Worm (Caenorhabditis elegans) whole organism, L3 larva: ENCODE results near the gene F29A7.4.

Experiments
- R02D3.7 ChIP-seq: fragments of 150-350 bp; optimal IDR thresholded peaks from 2 replicates; lab custom pipeline; 2014; ENCODE audit warnings: missing biosample characterization, missing genetic modification characterization
- ama-1 ChIP-seq: fragments of 150-350 bp; optimal IDR thresholded peaks from 2 replicates; lab custom pipeline; 2018
- elt-3 ChIP-seq, 3 experiments: fragments of 150-350 bp in 1 of 3; sonication (generic microtip) in 2 of 3; optimal IDR thresholded peaks; 2 replicates in 2 of 3; 4 replicates in 1 of 3; lab custom pipeline; 2014 to 2017; ENCODE audit warnings: missing biosample characterization in 3 of 3, missing genetic modification characterization in 3 of 3
- fos-1 ChIP-seq: fragments of 150-350 bp; optimal IDR thresholded peaks from 2 replicates; lab custom pipeline; 2014; ENCODE audit warnings: missing biosample characterization, missing genetic modification characterization
- jun-1 ChIP-seq: fragments of 150-350 bp; optimal IDR thresholded peaks from 2 replicates; lab custom pipeline; 2014; ENCODE audit warnings: missing biosample characterization, missing genetic modification reagents, missing genetic modification characterization
- mdl-1 ChIP-seq: fragments of 150-350 bp; optimal IDR thresholded peaks from 2 replicates; lab custom pipeline; 2014; ENCODE audit warnings: missing biosample characterization, missing genetic modification characterization
- nfya-1 ChIP-seq: sonication (generic microtip); optimal IDR thresholded peaks from 2 replicates; lab custom pipeline; 2017; ENCODE audit warnings: missing genetic modification characterization, mild to moderate bottlenecking, missing compliant biosample characterization, antibody characterized with exemption, moderate library complexity; ENCODE audit not compliant: insufficient read depth
- nhr-12 ChIP-seq: fragments of 150-350 bp; optimal IDR thresholded peaks from 2 replicates; lab custom pipeline; 2014; ENCODE audit warnings: missing biosample characterization, missing genetic modification characterization
- nhr-67 ChIP-seq: fragments of 150-350 bp; optimal IDR thresholded peaks from 2 replicates; lab custom pipeline; 2014; ENCODE audit warnings: missing biosample characterization, missing genetic modification characterization
- pha-4 ChIP-seq: fragments of 150-350 bp; optimal IDR thresholded peaks from 2 replicates; lab custom pipeline; 2014; ENCODE audit warnings: missing biosample characterization, missing genetic modification reagents, missing genetic modification characterization
- sea-2 ChIP-seq: fragments of 150-350 bp; sonication (generic microtip); optimal IDR thresholded peaks from 4 replicates; lab custom pipeline; 2014; ENCODE audit warnings: missing biosample characterization, missing genetic modification reagents, missing genetic modification characterization
- tbx-2 ChIP-seq: sonication (generic microtip); optimal IDR thresholded peaks from 2 replicates; lab custom pipeline; 2016; ENCODE audit warnings: mild to moderate bottlenecking, missing genetic modification characterization, missing compliant biosample characterization
- unc-62 ChIP-seq: fragments of 150-350 bp; sonication (generic microtip); optimal IDR thresholded peaks from 4 replicates; lab custom pipeline; 2014; ENCODE audit warnings: missing biosample characterization, missing genetic modification reagents, missing genetic modification characterization
- zag-1 ChIP-seq: fragments of 150-350 bp; optimal IDR thresholded peaks from 2 replicates; lab custom pipeline; 2014; ENCODE audit warnings: missing biosample characterization, missing genetic modification characterization

DNA sequence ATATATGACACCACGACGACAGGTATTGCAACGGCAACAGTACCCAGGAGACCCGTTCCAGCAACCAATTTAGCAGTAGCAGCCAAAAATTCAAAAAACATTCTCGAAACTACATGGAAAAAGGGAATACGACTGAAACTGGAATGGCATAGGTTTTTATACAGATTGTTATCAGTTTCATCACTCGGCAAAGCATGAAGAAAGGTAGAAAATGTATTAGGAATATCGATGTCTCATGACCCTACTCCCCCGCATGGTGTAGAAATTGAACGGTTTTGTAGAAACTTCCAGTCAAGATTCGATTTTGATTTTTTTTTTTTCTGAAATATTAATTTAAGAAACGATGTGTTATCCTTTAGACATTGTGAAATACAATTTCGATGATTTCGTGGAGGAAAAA is 38.9 kb upstream of the F29A7.4 start, which contains the start of gene T05A8.2:
- TF ChIP-seq jun-1 (no peak), mdl-1 (tag; lab: Kevin White, UChicago) (no peak), pha-4 (tag; lab: Kevin White, UChicago) (no peak), tbx-2 (no peak), fos-1 (tag; lab: Kevin White, UChicago) (no peak), nhr-12 (tag; lab: Kevin White, UChicago) (no peak), nhr-67 (tag; lab: Kevin White, UChicago) (no peak), elt-3 (tag; optimal IDR thresholded peaks at IDR 0.05; lab: Kevin White, UChicago) (no peak), sea-2 (GFP tag; lab: Kevin White, UChicago) (no peak), zag-1 (tag; lab: Kevin White, UChicago) (no peak), nfya-1 (no peak), unc-62 (GFP tag; lab: Kevin White, UChicago) (no peak), ama-1 (lab: Kevin White, UChicago) (no peak), R02D3.7 (tag; lab: Kevin White, UChicago) (no peak)
